Worm (Caenorhabditis elegans): Measurements from ENCODE around the gene B0034.2.

- TF ChIP-seq flt-1 (GFP tag; IDR thresholded peaks at IDR 0.05), result no peak
- no peak for TF ChIP-seq pes-1 (GFP tag; IDR thresholded peaks at IDR 0.05)
- no peak for TF ChIP-seq aly-1 (tag; optimal IDR thresholded peaks at IDR 0.05)
- TF ChIP-seq ceh-13 (GFP tag; optimal IDR thresholded peaks at IDR 0.05), result no peak
- TF ChIP-seq ama-1 (optimal IDR thresholded peaks at IDR 0.05), result no peak
- no peak for TF ChIP-seq F13C5.2 (tag; optimal IDR thresholded peaks at IDR 0.05)
- TF ChIP-seq hmg-4 (GFP tag; optimal IDR thresholded peaks at IDR 0.05), result no peak
- no peak for TF ChIP-seq scrt-1 (GFP tag; IDR thresholded peaks at IDR 0.05)
- TF ChIP-seq hnd-1 (tag; optimal IDR thresholded peaks at IDR 0.05), result no peak
- no peak for TF ChIP-seq ets-7 (tag; optimal IDR thresholded peaks at IDR 0.05)
- no peak for TF ChIP-seq tra-4 (tag; optimal IDR thresholded peaks at IDR 0.05)
- TF ChIP-seq B0310.2 (tag; optimal IDR thresholded peaks at IDR 0.05), result no peak
- TF ChIP-seq tbx-37 (GFP tag; conservative IDR thresholded peaks at IDR 0.05), result no peak
- TF ChIP-seq ceh-36 (tag; optimal IDR thresholded peaks at IDR 0.05), result no peak
Observed at ce11 chrII:5957803-5958367, 13.7 kb upstream of the B0034.2 start.
